Worm (Caenorhabditis elegans): Measurements from ENCODE around the gene C46E10.1.

ce11 chrII:3750685-3751084, 26.7 kb downstream of the C46E10.1 start, which contains the start of gene fbxb-91:
- no peak for TF ChIP-seq ztf-29 (GFP tag; IDR thresholded peaks at IDR 0.05)
- no peak for TF ChIP-seq klf-2 (GFP tag; conservative IDR thresholded peaks at IDR 0.05)
- no peak for TF ChIP-seq T22C8.4 (GFP tag; IDR thresholded peaks at IDR 0.05)
